Fruit fly (Drosophila melanogaster) whole organism, embryonic: ENCODE data around the gene btz.

Experiments
- Bgb ChIP-seq: fragments of 200-800 bp; sonication (Bioruptor generic); IDR thresholded peaks from 2 replicates; pipeline ENCODE4 v1.3.6; 2022; ENCODE audit warnings: missing biosample characterization, missing genetic modification characterization; ENCODE audit not compliant: partially characterized antibody
- Blimp-1 ChIP-seq: fragments of 200-800 bp; sonication (Bioruptor generic); optimal IDR thresholded peaks from 3 replicates; lab custom pipeline; 2018; ENCODE audit warnings: missing biosample characterization, missing genetic modification characterization, mild to moderate bottlenecking, moderate library complexity, missing genetic modification reagents
- CG10209 ChIP-seq: fragments of 200-800 bp; sonication (Bioruptor generic); optimal IDR thresholded peaks from 3 replicates; lab custom pipeline; 2017; ENCODE audit warnings: missing biosample characterization, mild to moderate bottlenecking, missing genetic modification characterization, missing genetic modification reagents
- CG1024 ChIP-seq: fragments of 200-800 bp; sonication (Bioruptor generic); IDR thresholded peaks from 2 replicates; pipeline ENCODE4 v1.3.6; 2022; ENCODE audit warnings: missing biosample characterization, missing genetic modification characterization
- CG10431 ChIP-seq: fragments of 200-800 bp; sonication (Bioruptor generic); optimal IDR thresholded peaks from 3 replicates; lab custom pipeline; 2018; ENCODE audit warnings: missing biosample characterization, mild to moderate bottlenecking, missing genetic modification characterization
- CG11504 ChIP-seq: fragments of 200-800 bp; sonication (Bioruptor generic); optimal IDR thresholded peaks from 3 replicates; lab custom pipeline; 2019; ENCODE audit warnings: missing biosample characterization, mild to moderate bottlenecking, missing genetic modification characterization, moderate library complexity
- CG11723 ChIP-seq: fragments of 200-800 bp; sonication (Bioruptor generic); optimal IDR thresholded peaks from 2 replicates; lab custom pipeline; 2017; ENCODE audit warnings: missing biosample characterization, mild to moderate bottlenecking, missing genetic modification characterization
- CG15514 ChIP-seq: fragments of 200-800 bp; sonication (Bioruptor generic); optimal IDR thresholded peaks from 3 replicates; lab custom pipeline; 2017; ENCODE audit warnings: missing biosample characterization, missing genetic modification characterization, mild to moderate bottlenecking, moderate library complexity, missing genetic modification reagents
- CG16779 ChIP-seq: fragments of 200-800 bp; sonication (Bioruptor generic); IDR thresholded peaks from 2 replicates; pipeline ENCODE4 v1.3.6; 2022; ENCODE audit warnings: missing biosample characterization, missing genetic modification characterization
- CG17359 ChIP-seq: fragments of 200-800 bp; sonication (Bioruptor generic); optimal IDR thresholded peaks from 3 replicates; lab custom pipeline; 2018; ENCODE audit warnings: missing biosample characterization, mild to moderate bottlenecking, missing genetic modification characterization, moderate library complexity
- CG2889 ChIP-seq: fragments of 200-800 bp; sonication (Bioruptor generic); IDR thresholded peaks from 3 replicates; pipeline ENCODE4 v1.3.6; 2022; ENCODE audit warnings: missing biosample characterization, missing genetic modification characterization
- CG43689 ChIP-seq: fragments of 200-800 bp; sonication (Bioruptor generic); IDR thresholded peaks from 2 replicates; pipeline ENCODE4 v1.3.6; 2022; ENCODE audit warnings: missing biosample characterization, missing genetic modification characterization
- CG7372 ChIP-seq: fragments of 200-800 bp; sonication (Bioruptor generic); IDR thresholded peaks from 2 replicates; pipeline ENCODE4 v1.3.6; 2022; ENCODE audit warnings: missing biosample characterization, missing genetic modification characterization
- CG9932 ChIP-seq: fragments of 200-800 bp; sonication (Bioruptor generic); IDR thresholded peaks from 2 replicates; pipeline ENCODE4 v1.3.6; 2022; ENCODE audit warnings: missing biosample characterization, missing genetic modification characterization
- CTCF ChIP-seq: fragments of 200-800 bp; sonication (Bioruptor generic); optimal IDR thresholded peaks from 2 replicates; lab custom pipeline; 2017; ENCODE audit warnings: missing biosample characterization, mild to moderate bottlenecking, missing genetic modification characterization, moderate library complexity
- D19B ChIP-seq: fragments of 200-800 bp; sonication (Bioruptor generic); optimal IDR thresholded peaks from 2 replicates; lab custom pipeline; 2017; ENCODE audit warnings: missing biosample characterization, mild to moderate bottlenecking, missing genetic modification characterization
- Dbx ChIP-seq: fragments of 200-800 bp; sonication (Bioruptor generic); IDR thresholded peaks from 3 replicates; pipeline ENCODE4 v1.3.6; 2022; ENCODE audit warnings: missing biosample characterization, missing genetic modification characterization
- Dip2 ChIP-seq: fragments of 200-800 bp; sonication (Bioruptor generic); IDR thresholded peaks from 2 replicates; pipeline ENCODE4 v1.3.6; 2022; ENCODE audit warnings: missing biosample characterization, missing genetic modification characterization
- Dp ChIP-seq: fragments of 200-800 bp; sonication (Bioruptor generic); optimal IDR thresholded peaks from 2 replicates; lab custom pipeline; 2018; ENCODE audit warnings: missing biosample characterization, mild to moderate bottlenecking, missing genetic modification characterization, moderate library complexity
- Hr39 ChIP-seq: fragments of >200 bp; optimal IDR thresholded peaks from 2 replicates; lab custom pipeline; 2017
- Max ChIP-seq: fragments of 200-800 bp; sonication (Bioruptor generic); optimal IDR thresholded peaks from 2 replicates; lab custom pipeline; 2016; ENCODE audit warnings: missing biosample characterization, mild to moderate bottlenecking, missing genetic modification characterization
- Med ChIP-seq: fragments of 200-800 bp; sonication (Bioruptor generic); peaks from one replicate; lab custom pipeline; 2016; ENCODE audit warnings: missing biosample characterization, missing genetic modification characterization, mild to moderate bottlenecking, inconsistent platforms, moderate library complexity
- Nf-YC ChIP-seq: fragments of 200-800 bp; optimal IDR thresholded peaks from 3 replicates; lab custom pipeline; 2019; ENCODE audit warnings: missing biosample characterization, mild to moderate bottlenecking, missing genetic modification characterization, moderate library complexity
- PHDP ChIP-seq: fragments of 200-800 bp; sonication (Bioruptor generic); optimal IDR thresholded peaks from 3 replicates; lab custom pipeline; 2018; ENCODE audit warnings: missing biosample characterization, mild to moderate bottlenecking, missing genetic modification characterization, moderate library complexity
- Pdp1 ChIP-seq, 2 experiments: fragments of 200-800 bp; sonication (Bioruptor generic); optimal IDR thresholded peaks; 3 replicates each; lab custom pipeline; 2016; ENCODE audit warnings: missing biosample characterization in 2 of 2, missing genetic modification characterization in 2 of 2, mild to moderate bottlenecking in 1 of 2, moderate library complexity in 1 of 2
- Poxn ChIP-seq: fragments of 200-800 bp; sonication (Bioruptor generic); IDR thresholded peaks from 2 replicates; pipeline ENCODE4 v1.3.6; 2022; ENCODE audit warnings: missing biosample characterization, missing genetic modification characterization
- Ptx1 ChIP-seq: fragments of 200-800 bp; sonication (Bioruptor generic); IDR thresholded peaks from 2 replicates; pipeline ENCODE4 v1.3.6; 2022; ENCODE audit warnings: missing biosample characterization, missing genetic modification characterization
- Trl ChIP-seq, 3 experiments: fragments of >200 bp in 2 of 3; fragments of 200-800 bp in 1 of 3; sonication (Bioruptor generic) in 1 of 3; optimal IDR thresholded peaks; 2 replicates in 1 of 3; 3 replicates in 2 of 3; lab custom pipeline; 2016 to 2017; ENCODE audit warnings: missing biosample characterization in 1 of 3, missing genetic modification characterization in 1 of 3
- abd-A ChIP-seq: fragments of 200-800 bp; sonication (Bioruptor generic); optimal IDR thresholded peaks from 3 replicates; lab custom pipeline; 2019; ENCODE audit warnings: missing biosample characterization, mild to moderate bottlenecking, missing genetic modification characterization, moderate library complexity
- amos ChIP-seq: fragments of 200-800 bp; sonication (Bioruptor generic); IDR thresholded peaks from 2 replicates; pipeline ENCODE4 v1.3.6; 2022; ENCODE audit warnings: missing biosample characterization, missing genetic modification characterization; ENCODE audit not compliant: partially characterized antibody
- bbx ChIP-seq: fragments of 200-800 bp; sonication (Bioruptor generic); IDR thresholded peaks from 2 replicates; pipeline ENCODE4 v1.3.6; 2022; ENCODE audit warnings: missing biosample characterization, missing genetic modification characterization; ENCODE audit not compliant: partially characterized antibody
- cg ChIP-seq: fragments of 200-800 bp; sonication (Bioruptor generic); optimal IDR thresholded peaks from 3 replicates; lab custom pipeline; 2019; ENCODE audit warnings: missing biosample characterization, mild to moderate bottlenecking, missing genetic modification characterization, moderate library complexity
- chinmo ChIP-seq: fragments of 200-800 bp; sonication (Bioruptor generic); IDR thresholded peaks from 4 replicates; pipeline ENCODE4 v1.3.6; 2022; ENCODE audit warnings: missing biosample characterization, missing genetic modification characterization; ENCODE audit not compliant: partially characterized antibody
- exex ChIP-seq: fragments of 200-800 bp; sonication (Bioruptor generic); optimal IDR thresholded peaks from 4 replicates; lab custom pipeline; 2018; ENCODE audit warnings: missing biosample characterization, mild to moderate bottlenecking, missing genetic modification characterization, moderate library complexity
- gfzf ChIP-seq: fragments of 200-800 bp; sonication (Bioruptor generic); optimal IDR thresholded peaks from 2 replicates; lab custom pipeline; 2016; ENCODE audit warnings: missing biosample characterization, mild to moderate bottlenecking, missing genetic modification characterization, moderate library complexity
- grau ChIP-seq: fragments of 200-800 bp; optimal IDR thresholded peaks from 3 replicates; lab custom pipeline; 2019; ENCODE audit warnings: missing biosample characterization, mild to moderate bottlenecking, missing genetic modification characterization, moderate library complexity
- lilli ChIP-seq: fragments of 200-800 bp; sonication (Bioruptor generic); optimal IDR thresholded peaks from 3 replicates; lab custom pipeline; 2016; ENCODE audit warnings: missing biosample characterization, missing genetic modification characterization
- nau ChIP-seq: fragments of 200-800 bp; sonication (Bioruptor generic); optimal IDR thresholded peaks from 3 replicates; lab custom pipeline; 2017; ENCODE audit warnings: missing biosample characterization, mild to moderate bottlenecking, missing genetic modification characterization, missing genetic modification reagents
- org-1 ChIP-seq: fragments of 200-800 bp; sonication (Bioruptor generic); optimal IDR thresholded peaks from 2 replicates; lab custom pipeline; 2017; ENCODE audit warnings: missing biosample characterization, missing genetic modification characterization
- otp ChIP-seq: fragments of 200-800 bp; sonication (Bioruptor generic); IDR thresholded peaks from 3 replicates; pipeline ENCODE4, ENCODE4 v1.3.6; 2022; ENCODE audit warnings: missing biosample characterization, missing genetic modification characterization
- p53 ChIP-seq: fragments of 200-800 bp; sonication (Bioruptor generic); optimal IDR thresholded peaks from 2 replicates; lab custom pipeline; 2016; ENCODE audit warnings: missing biosample characterization, missing genetic modification characterization
- pho ChIP-seq: fragments of 200-800 bp; sonication (Bioruptor generic); optimal IDR thresholded peaks from 2 replicates; lab custom pipeline; 2016; ENCODE audit warnings: missing biosample characterization, missing genetic modification characterization
- pita ChIP-seq: fragments of 200-800 bp; sonication (Bioruptor generic); optimal IDR thresholded peaks from 2 replicates; lab custom pipeline; 2017; ENCODE audit warnings: missing biosample characterization, mild to moderate bottlenecking, missing genetic modification characterization
- pzg ChIP-seq: fragments of 200-800 bp; sonication (Bioruptor generic); optimal IDR thresholded peaks from 3 replicates; lab custom pipeline; 2018; ENCODE audit warnings: missing biosample characterization, mild to moderate bottlenecking, missing genetic modification characterization, moderate library complexity
- run ChIP-seq: fragments of 200-800 bp; sonication (Bioruptor generic); optimal IDR thresholded peaks from 3 replicates; lab custom pipeline; 2018; ENCODE audit warnings: missing biosample characterization, mild to moderate bottlenecking, missing genetic modification characterization
- schlank ChIP-seq: fragments of 200-800 bp; sonication (Bioruptor generic); optimal IDR thresholded peaks from 2 replicates; lab custom pipeline; 2018; ENCODE audit warnings: missing biosample characterization, mild to moderate bottlenecking, missing genetic modification characterization
- sug ChIP-seq: fragments of 200-800 bp; optimal IDR thresholded peaks from 2 replicates; lab custom pipeline; 2019; ENCODE audit warnings: missing biosample characterization, mild to moderate bottlenecking, missing genetic modification characterization, moderate library complexity
- unpg ChIP-seq: fragments of 200-800 bp; sonication (Bioruptor generic); optimal IDR thresholded peaks from 3 replicates; lab custom pipeline; 2018; ENCODE audit warnings: missing biosample characterization, mild to moderate bottlenecking, missing genetic modification characterization, moderate library complexity
- zfh1 ChIP-seq: fragments of 200-800 bp; sonication (Bioruptor generic); IDR thresholded peaks from 3 replicates; pipeline ENCODE4 v1.3.6; 2022; ENCODE audit warnings: missing biosample characterization, missing genetic modification characterization

Gene btz

DNA sequence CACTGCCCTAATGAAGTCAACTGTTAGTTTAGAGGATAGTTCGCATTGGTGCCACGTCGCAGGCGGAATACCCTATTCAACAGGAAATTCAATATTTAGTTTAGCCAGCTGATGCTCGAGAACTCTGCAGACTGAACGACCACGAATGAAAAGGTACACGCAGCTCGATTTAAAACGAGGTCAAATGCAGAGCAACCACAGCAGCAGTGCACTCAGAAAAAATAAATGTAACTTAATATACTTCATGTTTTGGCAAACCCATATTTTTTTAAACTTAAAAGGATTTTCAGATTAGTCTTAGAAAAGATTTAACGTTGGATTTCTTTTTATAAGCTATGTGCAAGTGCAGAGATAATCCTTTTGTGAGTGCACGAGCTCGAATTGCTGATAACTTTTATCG is 45.1 kb upstream of the btz start (continued):
- no peak for TF ChIP-seq CG10431
- no peak for TF ChIP-seq amos
- no peak for TF ChIP-seq schlank (tag; lab: Kevin White, UChicago)
- TF ChIP-seq CG1024: no peak
- no peak for TF ChIP-seq CG15514 (GFP tag; lab: Kevin White, UChicago)
- TF ChIP-seq Blimp-1 (GFP tag; lab: Kevin White, UChicago): peak; percentile 35
- TF ChIP-seq CG10209: no peak
- no peak for TF ChIP-seq CG9932
- TF ChIP-seq pho (GFP tag; lab: Kevin White, UChicago): no peak
- peak; percentile 39 for TF ChIP-seq CG11504 (tag; lab: Kevin White, UChicago)
- no peak for TF ChIP-seq bbx
- TF ChIP-seq CG17359 (tag; lab: Kevin White, UChicago): peak; percentile 30
- TF ChIP-seq org-1 (GFP tag; lab: Kevin White, UChicago): no peak
- no peak for TF ChIP-seq run

DNA sequence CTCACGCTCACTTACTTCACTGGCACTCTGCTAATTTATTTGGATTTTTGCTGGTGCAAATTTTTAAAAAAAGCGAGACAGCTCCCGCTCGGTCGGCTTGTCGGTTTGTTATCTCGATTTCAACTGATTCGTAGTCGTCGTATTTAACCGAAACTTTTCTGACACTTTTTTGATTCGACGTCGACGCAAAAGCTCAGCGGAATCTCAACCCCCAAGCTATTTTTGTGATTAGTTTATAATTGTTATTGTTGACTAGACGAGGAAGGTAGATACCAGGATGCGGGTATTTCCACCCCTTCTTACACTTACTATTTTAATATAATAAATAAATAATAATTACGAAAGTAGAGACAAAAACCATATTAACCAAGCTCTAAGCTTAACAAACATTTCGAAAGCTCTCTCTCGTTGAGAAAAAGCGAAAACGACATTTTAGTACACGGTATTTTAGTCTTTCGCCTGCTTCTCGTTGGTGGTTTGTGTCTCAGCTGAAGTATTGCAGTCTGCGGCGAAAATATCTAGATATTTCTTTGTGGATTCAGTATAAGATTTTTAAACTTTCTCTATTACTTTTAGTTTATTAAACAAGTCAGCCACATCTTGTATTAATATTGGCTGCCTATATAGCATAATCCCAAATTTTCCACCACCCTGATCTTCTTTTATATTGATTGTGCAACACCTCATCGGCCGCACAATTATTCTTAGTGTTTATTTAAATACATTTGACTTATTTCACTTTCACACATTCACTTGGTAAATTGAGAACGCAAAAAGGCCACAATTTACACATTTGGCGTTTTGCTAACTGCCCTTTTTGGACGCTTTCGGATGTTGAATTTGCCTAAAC is 43.2 kb upstream of the btz start, which contains the start of gene tau:
tau (minus strand) TSS at position 311 of the 850 bp plus-strand sequence.
- peak; percentile 7 for TF ChIP-seq CG11504 (tag; lab: Kevin White, UChicago)
- TF ChIP-seq lilli: peak; percentile 8
- TF ChIP-seq nau: no peak
- TF ChIP-seq Med (GFP tag; lab: Kevin White, UChicago): peak; percentile 64
- TF ChIP-seq CG7372 (GFP tag; lab: Robert Waterston, UW): no peak
- TF ChIP-seq chinmo (GFP tag; lab: Robert Waterston, UW): 0 out of 4 replicates have a peak, but pooled peaks have one; percentile 50
- TF ChIP-seq Poxn (GFP tag; lab: Robert Waterston, UW): no peak
- peak; percentile 1 for TF ChIP-seq pzg (GFP tag; lab: Kevin White, UChicago)
- TF ChIP-seq sug (tag; lab: Kevin White, UChicago): no peak
- no peak for TF ChIP-seq unpg (GFP tag; lab: Kevin White, UChicago)
- TF ChIP-seq pita (GFP tag; lab: Kevin White, UChicago): peak; percentile 45
- peak in 1 of 2 experiments; percentile 78 for TF ChIP-seq Pdp1 (GFP tag; optimal IDR thresholded peaks at IDR 0.05; lab: Kevin White, UChicago)
- no peak for TF ChIP-seq CG43689
- no peak for TF ChIP-seq grau (tag; lab: Kevin White, UChicago)
- TF ChIP-seq exex (tag; lab: Kevin White, UChicago): peak; percentile 39
- peak in 1 of 2 experiments; percentile 6 for TF ChIP-seq Trl (optimal IDR thresholded peaks at IDR 0.05; lab: Kevin White, UChicago)
- no peak for TF ChIP-seq Trl (GFP tag; optimal IDR thresholded peaks at IDR 0.05; lab: Kevin White, UChicago)
- TF ChIP-seq Ptx1 (GFP tag; lab: Robert Waterston, UW): no peak
- TF ChIP-seq Nf-YC (tag; lab: Kevin White, UChicago): peak; percentile 11
- no peak for TF ChIP-seq Dip2 (GFP tag; lab: Robert Waterston, UW)
- TF ChIP-seq otp (GFP tag; lab: Robert Waterston, UW): no peak
- no peak for TF ChIP-seq cg
- no peak for TF ChIP-seq Max
- peak; percentile 65 for TF ChIP-seq abd-A (tag; lab: Kevin White, UChicago)
- peak; percentile 20; the same call in 1 of the 2 replicates for TF ChIP-seq Bgb (GFP tag; lab: Robert Waterston, UW)
- peak; percentile 20 for TF ChIP-seq gfzf (GFP tag; lab: Kevin White, UChicago)
- TF ChIP-seq Dbx: peak; percentile 58; the same call in 2 of the 3 replicates
- no peak for TF ChIP-seq zfh1 (GFP tag; lab: Robert Waterston, UW)
- TF ChIP-seq p53 (GFP tag; lab: Kevin White, UChicago): no peak
- no peak for TF ChIP-seq Hr39 (lab: Kevin White, UChicago)
- no peak for TF ChIP-seq CG2889 (GFP tag; lab: Robert Waterston, UW)
- TF ChIP-seq CG16779 (GFP tag; lab: Robert Waterston, UW): no peak
- TF ChIP-seq D19B (GFP tag; lab: Kevin White, UChicago): peak; percentile 79
- TF ChIP-seq PHDP (tag; lab: Kevin White, UChicago): peak; percentile 2
- peak; percentile 73 for TF ChIP-seq CTCF (GFP tag; lab: Kevin White, UChicago)
- TF ChIP-seq Dp (GFP tag; lab: Kevin White, UChicago): peak; percentile 12
- TF ChIP-seq CG11723 (GFP tag; lab: Kevin White, UChicago): no peak
